Fruit fly (Drosophila melanogaster): ENCODE data around the gene CG1737.

CG1737 gene

dm6 chrX:11391364-11391915, 41.0 kb downstream of the CG1737 start (continued):
- no peak for TF ChIP-seq CG13894 (tag; optimal IDR thresholded peaks at IDR 0.05)
- no peak for TF ChIP-seq CG8924 (tag; optimal IDR thresholded peaks at IDR 0.05)
- peak; percentile 44 for TF ChIP-seq CG1792 (GFP tag; optimal IDR thresholded peaks at IDR 0.05)
- peak; percentile 44; the same call in 1 of the 3 replicates for TF ChIP-seq ci (GFP tag; IDR thresholded peaks at IDR 0.05)
- no peak for TF ChIP-seq lola (GFP tag; optimal IDR thresholded peaks at IDR 0.05)
- TF ChIP-seq CG12659 (GFP tag; optimal IDR thresholded peaks at IDR 0.05) = no peak
- TF ChIP-seq CG1233 (GFP tag; optimal IDR thresholded peaks at IDR 0.05) = no peak
- no peak for TF ChIP-seq dan (GFP tag; IDR thresholded peaks at IDR 0.05)
- peak; percentile 32 for TF ChIP-seq fd96Cb (tag; optimal IDR thresholded peaks at IDR 0.05)
- no peak for TF ChIP-seq NK7.1 (GFP tag; optimal IDR thresholded peaks at IDR 0.05)
- peak; percentile 16 for TF ChIP-seq CG7786 (GFP tag; optimal IDR thresholded peaks at IDR 0.05)
- no peak for TF ChIP-seq CG10431 (GFP tag; optimal IDR thresholded peaks at IDR 0.05)
- TF ChIP-seq CG11398 (GFP tag; optimal IDR thresholded peaks at IDR 0.05) = no peak
- peak; percentile 17 for TF ChIP-seq CoRest (tag; optimal IDR thresholded peaks at IDR 0.05)
- no peak for TF ChIP-seq emc (GFP tag; optimal IDR thresholded peaks at IDR 0.05)
- no peak for TF ChIP-seq CG17186 (GFP tag; optimal IDR thresholded peaks at IDR 0.05)
- no peak for TF ChIP-seq CG4617 (GFP tag; optimal IDR thresholded peaks at IDR 0.05; ENCODE audit: borderline replicate concordance)
- TF ChIP-seq Scr (GFP tag; IDR thresholded peaks at IDR 0.05; ENCODE audit: partially characterized antibody) = no peak
- no peak for TF ChIP-seq CG8765 (GFP tag; IDR thresholded peaks at IDR 0.05)
- peak; percentile 75; the same call in 1 of the 2 replicates for TF ChIP-seq al (GFP tag; IDR thresholded peaks at IDR 0.05)
- TF ChIP-seq crc (GFP tag; optimal IDR thresholded peaks at IDR 0.05) = no peak
- no peak for TF ChIP-seq Tbp (GFP tag; optimal IDR thresholded peaks at IDR 0.05)
- TF ChIP-seq BtbVII (GFP tag; optimal IDR thresholded peaks at IDR 0.05) = no peak
- TF ChIP-seq pzg (GFP tag; optimal IDR thresholded peaks at IDR 0.05) = no peak
- no peak for TF ChIP-seq abd-A (tag; optimal IDR thresholded peaks at IDR 0.05)
- TF ChIP-seq her (GFP tag; optimal IDR thresholded peaks at IDR 0.05) = no peak
- TF ChIP-seq CG43689 (GFP tag; IDR thresholded peaks at IDR 0.05) = no peak
- TF ChIP-seq ro (GFP tag; IDR thresholded peaks at IDR 0.05) = no peak
- TF ChIP-seq Adf1 (GFP tag; IDR thresholded peaks at IDR 0.05) = no peak
- no peak for TF ChIP-seq Ets97D (GFP tag; optimal IDR thresholded peaks at IDR 0.05)
- TF ChIP-seq lbe (GFP tag; optimal IDR thresholded peaks at IDR 0.05) = no peak
- no peak for TF ChIP-seq C15 (GFP tag; IDR thresholded peaks at IDR 0.05)
- no peak for TF ChIP-seq CG16813 (GFP tag; IDR thresholded peaks at IDR 0.05; ENCODE audit: partially characterized antibody)
- no peak for TF ChIP-seq CG18599 (GFP tag; optimal IDR thresholded peaks at IDR 0.05)
- peak; percentile 45; the same call in 1 of the 2 replicates for TF ChIP-seq CG17328 (GFP tag; IDR thresholded peaks at IDR 0.05)
- TF ChIP-seq h (optimal IDR thresholded peaks at IDR 0.05) = no peak
- TF ChIP-seq Lim3 (GFP tag; IDR thresholded peaks at IDR 0.05) = no peak
- TF ChIP-seq klu (GFP tag; IDR thresholded peaks at IDR 0.05) = peak; percentile 18; the same call in 1 of the 2 replicates
- TF ChIP-seq MESR4 (GFP tag; optimal IDR thresholded peaks at IDR 0.05) = no peak
- TF ChIP-seq gt (GFP tag; IDR thresholded peaks at IDR 0.05) = no peak
- no peak for TF ChIP-seq en (GFP tag; optimal IDR thresholded peaks at IDR 0.05)
- TF ChIP-seq CG9215 (GFP tag; IDR thresholded peaks at IDR 0.05) = no peak
- no peak for TF ChIP-seq Bdp1 (GFP tag; optimal IDR thresholded peaks at IDR 0.05)
- TF ChIP-seq bcd (GFP tag; optimal IDR thresholded peaks at IDR 0.05) = peak; percentile 20
- TF ChIP-seq CG10267 (tag; optimal IDR thresholded peaks at IDR 0.05) = no peak
- TF ChIP-seq Antp (GFP tag; optimal IDR thresholded peaks at IDR 0.05) = peak; percentile 43
- peak; percentile 5 for TF ChIP-seq CG15514 (GFP tag; optimal IDR thresholded peaks at IDR 0.05)
- no peak for TF ChIP-seq slou (GFP tag; optimal IDR thresholded peaks at IDR 0.05)
- no peak for TF ChIP-seq tna (GFP tag; IDR thresholded peaks at IDR 0.05; ENCODE audit: partially characterized antibody)
- no peak for TF ChIP-seq CHES-1-like (GFP tag; optimal IDR thresholded peaks at IDR 0.05)
- peak; percentile 53; the same call in 2 of the 3 replicates for TF ChIP-seq CG7357 (GFP tag; IDR thresholded peaks at IDR 0.05)
